Worm (Caenorhabditis elegans) whole organism, L2 larva: ENCODE results near the gene pes-5.

Source experiments
- ZK546.5 ChIP-seq: sonication (generic microtip); optimal IDR thresholded peaks from 2 replicates; lab custom pipeline; 2017; ENCODE audit warnings: missing biosample characterization, missing genetic modification characterization
- ama-1 ChIP-seq: fragments of 150-350 bp; optimal IDR thresholded peaks from 2 replicates; lab custom pipeline; 2018; ENCODE audit warnings: inconsistent platforms
- dmd-4 ChIP-seq: sonication (generic microtip); optimal IDR thresholded peaks from 2 replicates; lab custom pipeline; 2017; ENCODE audit warnings: missing biosample characterization, missing genetic modification characterization
- elt-1 ChIP-seq: fragments of 150-350 bp; optimal IDR thresholded peaks from 2 replicates; lab custom pipeline; 2014; ENCODE audit warnings: missing biosample characterization, missing genetic modification characterization
- lin-13 ChIP-seq: fragments of 150-350 bp; optimal IDR thresholded peaks from 2 replicates; lab custom pipeline; 2014; ENCODE audit warnings: missing biosample characterization, missing genetic modification reagents, missing genetic modification characterization
- lsy-2 ChIP-seq, 2 experiments: fragments of 150-350 bp in 1 of 2; sonication (generic microtip) in 1 of 2; optimal IDR thresholded peaks; 2 replicates each; lab custom pipeline; 2014 to 2017; ENCODE audit warnings: missing biosample characterization in 2 of 2, missing genetic modification characterization in 2 of 2
- mab-5 ChIP-seq: fragments of 150-350 bp; optimal IDR thresholded peaks from 2 replicates; lab custom pipeline; 2014; ENCODE audit warnings: missing biosample characterization, missing genetic modification characterization
- nhr-11 ChIP-seq: fragments of 150-350 bp; optimal IDR thresholded peaks from 2 replicates; lab custom pipeline; 2014; ENCODE audit warnings: missing biosample characterization, missing genetic modification characterization
- nhr-237 ChIP-seq: fragments of 150-350 bp; optimal IDR thresholded peaks from 2 replicates; lab custom pipeline; 2014; ENCODE audit warnings: missing biosample characterization, missing genetic modification characterization
- nhr-25 ChIP-seq: fragments of 150-350 bp; sonication (generic microtip); optimal IDR thresholded peaks from 3 replicates; lab custom pipeline; 2014; ENCODE audit warnings: missing biosample characterization, missing genetic modification characterization
- nhr-77 ChIP-seq: fragments of 150-350 bp; optimal IDR thresholded peaks from 2 replicates; lab custom pipeline; 2014; ENCODE audit warnings: missing biosample characterization, missing genetic modification characterization
- sma-3 ChIP-seq: sonication (generic microtip); optimal IDR thresholded peaks from 2 replicates; lab custom pipeline; 2016; ENCODE audit warnings: missing genetic modification reagents, missing genetic modification characterization, missing compliant biosample characterization
- ztf-1 ChIP-seq: fragments of 200-800 bp; sonication (Bioruptor generic); conservative IDR thresholded peaks from 2 replicates; pipeline ENCODE4 v1.3.6; 2022; ENCODE audit warnings: missing genetic modification characterization, missing compliant biosample characterization
- ztf-11 ChIP-seq: sonication (generic microtip); optimal IDR thresholded peaks from 2 replicates; lab custom pipeline; 2017; ENCODE audit warnings: missing biosample characterization, missing genetic modification characterization

ce11 chrII:11788025-11788424, 41.8 kb downstream of the pes-5 start:
- TF ChIP-seq nhr-77 (tag; lab: Kevin White, UChicago) (no peak), nhr-11 (tag; lab: Kevin White, UChicago) (no peak), nhr-237 (tag; lab: Kevin White, UChicago) (no peak), ztf-11 (no peak), nhr-25 (tag; lab: Kevin White, UChicago) (no peak), dmd-4 (tag; lab: Kevin White, UChicago) (no peak), elt-1 (no peak), ZK546.5 (tag; lab: Kevin White, UChicago) (no peak), mab-5 (no peak), ama-1 (lab: Kevin White, UChicago) (no peak), lin-13 (GFP tag; lab: Kevin White, UChicago) (no peak), ztf-1 (no peak), lsy-2 (tag; optimal IDR thresholded peaks at IDR 0.05; lab: Kevin White, UChicago) (no peak), sma-3 (GFP tag; lab: Kevin White, UChicago) (no peak)
